Fruit fly (Drosophila melanogaster) whole organism, embryonic: ENCODE measurements around the gene Lon.

ENCODE experiments used
- CG10366 ChIP-seq: fragments of 200-800 bp; sonication (Bioruptor generic); IDR thresholded peaks from 2 replicates; pipeline ENCODE4 v1.3.6; 2022; ENCODE audit warnings: missing biosample characterization, missing genetic modification characterization
- CG10543 ChIP-seq: fragments of 200-800 bp; sonication (Bioruptor generic); optimal IDR thresholded peaks from 3 replicates; lab custom pipeline; 2017; ENCODE audit warnings: missing biosample characterization, mild to moderate bottlenecking, missing genetic modification characterization, moderate library complexity
- CG12769 ChIP-seq: fragments of 200-800 bp; sonication (Bioruptor generic); optimal IDR thresholded peaks from 2 replicates; lab custom pipeline; 2019; ENCODE audit warnings: missing biosample characterization, mild to moderate bottlenecking, missing genetic modification characterization, moderate library complexity
- CG13287 ChIP-seq: fragments of 200-800 bp; sonication (Bioruptor generic); IDR thresholded peaks from 2 replicates; pipeline ENCODE4 v1.3.6; 2022; ENCODE audit warnings: missing biosample characterization, missing genetic modification characterization; ENCODE audit not compliant: partially characterized antibody
- CG14860 ChIP-seq: fragments of 200-800 bp; sonication (Bioruptor generic); IDR thresholded peaks from 3 replicates; pipeline ENCODE4 v1.3.6; 2022; ENCODE audit warnings: missing biosample characterization, missing genetic modification characterization; ENCODE audit not compliant: partially characterized antibody
- CG1647 ChIP-seq: fragments of 200-800 bp; sonication (Bioruptor generic); optimal IDR thresholded peaks from 3 replicates; lab custom pipeline; 2016; ENCODE audit warnings: missing biosample characterization, missing genetic modification characterization
- CG16813 ChIP-seq: fragments of 200-800 bp; sonication (Bioruptor generic); IDR thresholded peaks from 3 replicates; pipeline ENCODE4 v1.3.6; 2022; ENCODE audit warnings: missing biosample characterization, missing genetic modification characterization; ENCODE audit not compliant: partially characterized antibody
- CG18599 ChIP-seq: fragments of 200-800 bp; sonication (Bioruptor generic); optimal IDR thresholded peaks from 3 replicates; lab custom pipeline; 2017; ENCODE audit warnings: missing biosample characterization, missing genetic modification characterization, mild to moderate bottlenecking, moderate library complexity, missing genetic modification reagents
- CG18764 ChIP-seq: fragments of 200-800 bp; sonication (Bioruptor generic); optimal IDR thresholded peaks from 3 replicates; lab custom pipeline; 2016; ENCODE audit warnings: missing biosample characterization, missing genetic modification characterization
- CG31224 ChIP-seq: fragments of 200-800 bp; sonication (Bioruptor generic); IDR thresholded peaks from 2 replicates; pipeline ENCODE4 v1.3.6; 2022; ENCODE audit warnings: missing biosample characterization, missing genetic modification characterization
- CG32532 ChIP-seq: fragments of 200-800 bp; sonication (Bioruptor generic); IDR thresholded peaks from 2 replicates; pipeline ENCODE4 v1.3.6; 2022; ENCODE audit warnings: missing biosample characterization, missing genetic modification characterization
- CG34376 ChIP-seq: fragments of 200-800 bp; sonication (Bioruptor generic); optimal IDR thresholded peaks from 2 replicates; lab custom pipeline; 2018; ENCODE audit warnings: missing biosample characterization, mild to moderate bottlenecking, missing genetic modification characterization
- CG4328 ChIP-seq: fragments of 200-800 bp; sonication (Bioruptor generic); optimal IDR thresholded peaks from 3 replicates; lab custom pipeline; 2017; ENCODE audit warnings: missing biosample characterization, missing genetic modification reagents, missing genetic modification characterization
- CG4730 ChIP-seq: fragments of 200-800 bp; sonication (Bioruptor generic); IDR thresholded peaks from 2 replicates; pipeline ENCODE4 v1.3.6; 2022; ENCODE audit warnings: missing biosample characterization, missing genetic modification characterization
- CG5180 ChIP-seq: fragments of 200-800 bp; sonication (Bioruptor generic); optimal IDR thresholded peaks from 3 replicates; lab custom pipeline; 2017; ENCODE audit warnings: missing biosample characterization, missing genetic modification characterization, mild to moderate bottlenecking, moderate library complexity, missing genetic modification reagents
- CG7963 ChIP-seq: fragments of 200-800 bp; sonication (Bioruptor generic); IDR thresholded peaks from 3 replicates; pipeline ENCODE4 v1.3.6; 2022; ENCODE audit warnings: missing biosample characterization, missing genetic modification characterization; ENCODE audit not compliant: partially characterized antibody
- CG8765 ChIP-seq: fragments of 200-800 bp; sonication (Bioruptor generic); IDR thresholded peaks from 2 replicates; pipeline ENCODE4 v1.3.6; 2022; ENCODE audit warnings: missing biosample characterization, missing genetic modification characterization
- Dad ChIP-seq: fragments of 200-800 bp; sonication (Bioruptor generic); optimal IDR thresholded peaks from 3 replicates; lab custom pipeline; 2016; ENCODE audit warnings: missing biosample characterization, missing genetic modification characterization
- Dbx ChIP-seq: fragments of 200-800 bp; sonication (Bioruptor generic); IDR thresholded peaks from 3 replicates; pipeline ENCODE4 v1.3.6; 2022; ENCODE audit warnings: missing biosample characterization, missing genetic modification characterization
- ERR ChIP-seq: fragments of 200-800 bp; sonication (Bioruptor generic); optimal IDR thresholded peaks from 2 replicates; lab custom pipeline; 2016; ENCODE audit warnings: missing biosample characterization, missing genetic modification characterization
- Elba2 ChIP-seq: fragments of 200-800 bp; sonication (Bioruptor generic); optimal IDR thresholded peaks from 3 replicates; lab custom pipeline; 2016; ENCODE audit warnings: missing biosample characterization, missing genetic modification characterization
- Mrtf ChIP-seq: fragments of 200-800 bp; sonication (Bioruptor generic); IDR thresholded peaks from 3 replicates; pipeline ENCODE4 v1.3.6; 2022; ENCODE audit warnings: missing biosample characterization, missing genetic modification characterization
- Myb ChIP-seq: fragments of 200-800 bp; sonication (Bioruptor generic); optimal IDR thresholded peaks from 2 replicates; lab custom pipeline; 2016; ENCODE audit warnings: missing biosample characterization, missing genetic modification characterization
- NFAT ChIP-seq: fragments of 200-800 bp; sonication (Bioruptor generic); IDR thresholded peaks from 2 replicates; pipeline ENCODE4 v1.3.6; 2022; ENCODE audit warnings: missing biosample characterization, missing genetic modification characterization
- Side ChIP-seq: fragments of 200-800 bp; sonication (Bioruptor generic); optimal IDR thresholded peaks from 2 replicates; lab custom pipeline; 2016; ENCODE audit warnings: missing biosample characterization, missing genetic modification characterization
- Sry-β ChIP-seq: fragments of 200-800 bp; sonication (Bioruptor generic); optimal IDR thresholded peaks from 2 replicates; lab custom pipeline; 2018; ENCODE audit warnings: missing biosample characterization, mild to moderate bottlenecking, missing genetic modification characterization, moderate library complexity
- Trl ChIP-seq, 3 experiments: fragments of >200 bp in 2 of 3; fragments of 200-800 bp in 1 of 3; sonication (Bioruptor generic) in 1 of 3; optimal IDR thresholded peaks; 2 replicates in 1 of 3; 3 replicates in 2 of 3; lab custom pipeline; 2016 to 2017; ENCODE audit warnings: missing biosample characterization in 1 of 3, missing genetic modification characterization in 1 of 3
- ase ChIP-seq: fragments of 200-800 bp; sonication (Bioruptor generic); IDR thresholded peaks from 3 replicates; pipeline ENCODE4 v1.3.6; 2022; ENCODE audit warnings: missing biosample characterization, missing genetic modification characterization
- ato ChIP-seq: fragments of 200-800 bp; sonication (Bioruptor generic); IDR thresholded peaks from 2 replicates; pipeline ENCODE4 v1.3.6; 2022; ENCODE audit warnings: missing biosample characterization, missing genetic modification characterization; ENCODE audit not compliant: partially characterized antibody
- crol ChIP-seq: fragments of 200-800 bp; sonication (Bioruptor generic); IDR thresholded peaks from 2 replicates; pipeline ENCODE4 v1.3.6; 2022; ENCODE audit warnings: missing biosample characterization, missing genetic modification characterization
- eve ChIP-seq, 2 experiments: fragments of >200 bp; optimal IDR thresholded peaks; 2 replicates each; lab custom pipeline; 2017; ENCODE audit warnings: missing biosample characterization in 2 of 2, missing genetic modification characterization in 2 of 2
- ftz-f1 ChIP-seq: fragments of 200-800 bp; sonication (Bioruptor generic); optimal IDR thresholded peaks from 2 replicates; lab custom pipeline; 2016; ENCODE audit warnings: missing biosample characterization, missing genetic modification characterization
- hb ChIP-seq: fragments of 200-800 bp; sonication (Bioruptor generic); IDR thresholded peaks from 3 replicates; pipeline ENCODE4 v1.3.6; 2022; ENCODE audit warnings: missing biosample characterization, missing genetic modification characterization; ENCODE audit not compliant: partially characterized antibody
- inv ChIP-seq: fragments of 200-800 bp; sonication (Bioruptor generic); IDR thresholded peaks from 2 replicates; pipeline ENCODE4 v1.3.6; 2022; ENCODE audit warnings: missing biosample characterization, missing genetic modification characterization; ENCODE audit not compliant: partially characterized antibody
- jigr1 ChIP-seq: fragments of 200-800 bp; sonication (Bioruptor generic); IDR thresholded peaks from 3 replicates; pipeline ENCODE4 v1.3.6; 2022; ENCODE audit warnings: missing biosample characterization, missing genetic modification characterization
- nerfin-2 ChIP-seq: fragments of 200-800 bp; sonication (Bioruptor generic); IDR thresholded peaks from 2 replicates; pipeline ENCODE4 v1.3.6; 2022; ENCODE audit warnings: missing biosample characterization, missing genetic modification characterization; ENCODE audit not compliant: partially characterized antibody
- otp ChIP-seq: fragments of 200-800 bp; sonication (Bioruptor generic); IDR thresholded peaks from 3 replicates; pipeline ENCODE4, ENCODE4 v1.3.6; 2022; ENCODE audit warnings: missing biosample characterization, missing genetic modification characterization
- pan ChIP-seq, 4 experiments: fragments of >200 bp in 3 of 4; fragments of 200-800 bp in 1 of 4; sonication (Bioruptor generic) in 1 of 4; optimal IDR thresholded peaks in 3 of 4; IDR thresholded peaks in 1 of 4; 2 replicates each; pipeline versions ENCODE4 v1.3.6 to Lab custom; 2017 to 2022; ENCODE audit warnings: missing biosample characterization in 2 of 4, missing genetic modification characterization in 2 of 4, mixed read lengths in 1 of 4
- pb ChIP-seq: fragments of 200-800 bp; sonication (Bioruptor generic); optimal IDR thresholded peaks from 3 replicates; lab custom pipeline; 2016; ENCODE audit warnings: missing biosample characterization, missing genetic modification characterization
- pum ChIP-seq: fragments of 200-800 bp; sonication (Bioruptor generic); optimal IDR thresholded peaks from 2 replicates; lab custom pipeline; 2016; ENCODE audit warnings: missing biosample characterization, missing genetic modification characterization
- schlank ChIP-seq: fragments of 200-800 bp; sonication (Bioruptor generic); optimal IDR thresholded peaks from 2 replicates; lab custom pipeline; 2018; ENCODE audit warnings: missing biosample characterization, mild to moderate bottlenecking, missing genetic modification characterization
- sd ChIP-seq: fragments of 200-800 bp; sonication (Bioruptor generic); optimal IDR thresholded peaks from 3 replicates; lab custom pipeline; 2018; ENCODE audit warnings: missing biosample characterization, mild to moderate bottlenecking, missing genetic modification characterization, moderate library complexity
- sens ChIP-seq: fragments of 200-800 bp; sonication (Bioruptor generic); peaks from one replicate; lab custom pipeline; 2016; ENCODE audit warnings: missing biosample characterization, missing genetic modification characterization
- sug ChIP-seq: fragments of 200-800 bp; optimal IDR thresholded peaks from 2 replicates; lab custom pipeline; 2019; ENCODE audit warnings: missing biosample characterization, mild to moderate bottlenecking, missing genetic modification characterization, moderate library complexity
- tap ChIP-seq: fragments of 200-800 bp; optimal IDR thresholded peaks from 3 replicates; lab custom pipeline; 2019; ENCODE audit warnings: missing biosample characterization, mild to moderate bottlenecking, missing genetic modification characterization, moderate library complexity
- tna ChIP-seq: fragments of 200-800 bp; sonication (Bioruptor generic); IDR thresholded peaks from 2 replicates; pipeline ENCODE4 v1.3.6; 2022; ENCODE audit warnings: missing biosample characterization, missing genetic modification characterization; ENCODE audit not compliant: partially characterized antibody
- trem ChIP-seq: fragments of 200-800 bp; optimal IDR thresholded peaks from 3 replicates; lab custom pipeline; 2019; ENCODE audit warnings: missing biosample characterization, mild to moderate bottlenecking, missing genetic modification characterization, moderate library complexity
- vnd ChIP-seq: fragments of 200-800 bp; sonication (Bioruptor generic); IDR thresholded peaks from 3 replicates; pipeline ENCODE4 v1.3.6; 2022; ENCODE audit warnings: missing biosample characterization, missing genetic modification characterization; ENCODE audit not compliant: partially characterized antibody
- zen2 ChIP-seq: fragments of 200-800 bp; sonication (Bioruptor generic); IDR thresholded peaks from 3 replicates; pipeline ENCODE4 v1.3.6; 2022; ENCODE audit warnings: missing biosample characterization, missing genetic modification characterization; ENCODE audit not compliant: partially characterized antibody

Gene Lon

DNA sequence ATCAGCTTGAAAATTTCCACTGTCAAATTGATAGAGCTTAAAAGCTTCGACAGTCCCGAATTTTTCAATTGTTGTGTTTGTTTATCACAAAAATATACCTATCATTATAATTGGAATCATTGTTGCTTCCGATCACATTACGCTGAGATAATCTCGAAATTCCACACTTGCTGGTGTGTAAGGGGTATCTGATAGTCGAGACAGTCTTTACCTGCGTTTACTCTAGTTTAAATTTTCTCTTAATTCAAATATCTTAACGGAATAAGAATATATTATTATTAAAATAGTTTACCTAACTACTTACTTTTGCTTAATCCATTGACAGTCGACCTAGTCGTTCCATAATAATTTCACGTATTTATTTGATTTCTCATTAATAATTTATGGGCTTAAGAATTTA is 38.1 kb upstream of the Lon start (continued):
- TF ChIP-seq Mrtf (GFP tag; lab: Robert Waterston, UW) (no peak), vnd (GFP tag; lab: Robert Waterston, UW) (peak; percentile 54), schlank (tag; lab: Kevin White, UChicago) (no peak), CG1647 (no peak), eve (GFP tag; optimal IDR thresholded peaks at IDR 0.05; lab: Kevin White, UChicago) (peak in 1 of 2 experiments; percentile 33), CG18599 (GFP tag; lab: Kevin White, UChicago) (no peak), pum (GFP tag; lab: Kevin White, UChicago) (no peak), CG10366 (no peak), zen2 (GFP tag; lab: Robert Waterston, UW) (peak; percentile 45; the same call in 1 of the 3 replicates), inv (peak; percentile 37; the same call in 1 of the 2 replicates), CG18764 (GFP tag; lab: Kevin White, UChicago) (no peak), CG8765 (GFP tag; lab: Robert Waterston, UW) (no peak), Dad (GFP tag; lab: Kevin White, UChicago) (no peak), hb (GFP tag; lab: Robert Waterston, UW) (peak; percentile 69; the same call in 2 of the 3 replicates), Elba2 (GFP tag; lab: Kevin White, UChicago) (no peak), sd (tag; lab: Kevin White, UChicago) (no peak), CG4730 (GFP tag; lab: Robert Waterston, UW) (no peak), CG14860 (GFP tag; lab: Robert Waterston, UW) (peak; percentile 74), CG16813 (peak; percentile 73), Side (no peak), ato (GFP tag; lab: Robert Waterston, UW) (0 out of 2 replicates have a peak, but pooled peaks have one; percentile 26), nerfin-2 (GFP tag; lab: Robert Waterston, UW) (peak; percentile 74; the same call in 1 of the 2 replicates), trem (tag; lab: Kevin White, UChicago) (no peak), CG31224 (GFP tag; lab: Robert Waterston, UW) (no peak), CG7963 (GFP tag; lab: Robert Waterston, UW) (peak; percentile 72), pan (optimal IDR thresholded peaks at IDR 0.05; lab: Kevin White, UChicago) (no peak), pan (GFP tag; optimal IDR thresholded peaks at IDR 0.05 in 1 of 2, IDR thresholded peaks at IDR 0.05 in 1 of 2) (no peak), ase (GFP tag; lab: Robert Waterston, UW) (no peak), crol (no peak), CG13287 (GFP tag; lab: Robert Waterston, UW) (peak; percentile 40; the same call in 1 of the 2 replicates), CG4328 (no peak), jigr1 (GFP tag; lab: Robert Waterston, UW) (no peak), tna (GFP tag; lab: Robert Waterston, UW) (peak; percentile 83), Myb (GFP tag; lab: Kevin White, UChicago) (no peak)

DNA sequence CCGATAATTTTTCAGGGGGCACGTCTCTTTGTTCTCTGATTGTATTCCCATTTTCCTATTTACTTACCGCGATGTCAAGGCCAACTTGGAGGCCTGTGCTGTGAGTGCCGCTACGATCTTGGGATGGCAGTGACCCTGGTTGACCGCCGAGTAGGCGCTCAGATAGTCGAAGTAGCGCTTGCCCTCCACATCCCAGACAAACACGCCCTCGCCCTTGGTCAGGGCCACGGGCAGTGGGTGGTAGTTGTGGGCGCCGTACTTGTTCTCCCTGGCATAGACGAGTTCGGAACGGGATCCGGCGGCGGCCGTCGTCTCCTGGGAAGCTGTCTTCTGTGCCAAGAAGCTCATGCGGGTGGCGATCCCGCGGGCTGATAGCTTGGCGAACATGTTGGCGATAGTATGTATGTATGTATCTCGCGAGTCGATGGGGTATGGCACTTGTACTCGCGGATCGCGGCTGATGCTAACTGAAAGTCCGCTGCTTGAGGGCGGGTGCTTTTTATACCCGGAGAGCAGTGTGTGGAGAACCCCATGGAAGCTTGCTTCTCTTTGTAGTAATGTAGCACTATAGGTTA is 37.5 kb upstream of the Lon start, which contains the start of gene Oat:
Gene Oat, minus strand, starts transcription at position 478 of the 575 bp plus-strand sequence.
- TF ChIP-seq CG5180 (GFP tag; lab: Kevin White, UChicago), result peak; percentile 88
- TF ChIP-seq pb (GFP tag; lab: Kevin White, UChicago), result no peak
- TF ChIP-seq CG12769 (tag; lab: Kevin White, UChicago), result peak; percentile 55
- TF ChIP-seq CG34376 (GFP tag; lab: Kevin White, UChicago), result peak; percentile 50
- TF ChIP-seq ERR (GFP tag; lab: Kevin White, UChicago), result peak; percentile 43
- peak; percentile 39 for TF ChIP-seq sens
- TF ChIP-seq otp (GFP tag; lab: Robert Waterston, UW), result 0 out of 3 replicates have a peak, but pooled peaks have one; percentile 4
- TF ChIP-seq ftz-f1 (GFP tag; lab: Kevin White, UChicago), result peak; percentile 87
- peak; percentile 37; the same call in 1 of the 3 replicates for TF ChIP-seq Dbx (GFP tag; lab: Robert Waterston, UW)
- TF ChIP-seq NFAT (GFP tag; lab: Robert Waterston, UW), result peak; percentile 47; the same call in 1 of the 2 replicates
- TF ChIP-seq CG32532 (GFP tag; lab: Robert Waterston, UW), result 0 out of 2 replicates have a peak, but pooled peaks have one; percentile 12
- no peak for TF ChIP-seq tap
- peak; percentile 79 for TF ChIP-seq sug (tag; lab: Kevin White, UChicago)
- no peak for TF ChIP-seq Sry-β (GFP tag; lab: Kevin White, UChicago)
- peak; percentile 37 for TF ChIP-seq CG10543
- TF ChIP-seq Trl (optimal IDR thresholded peaks at IDR 0.05; lab: Kevin White, UChicago), result peak in 1 of 2 experiments; percentile 49
- no peak for TF ChIP-seq Trl (GFP tag; optimal IDR thresholded peaks at IDR 0.05; lab: Kevin White, UChicago)
